Fruit fly (Drosophila melanogaster): ENCODE data around the gene eIF4E1.
A peak's percentile ranks its signal among the peaks of the same experiment; 100 is the strongest.

Gene eIF4E1

DNA sequence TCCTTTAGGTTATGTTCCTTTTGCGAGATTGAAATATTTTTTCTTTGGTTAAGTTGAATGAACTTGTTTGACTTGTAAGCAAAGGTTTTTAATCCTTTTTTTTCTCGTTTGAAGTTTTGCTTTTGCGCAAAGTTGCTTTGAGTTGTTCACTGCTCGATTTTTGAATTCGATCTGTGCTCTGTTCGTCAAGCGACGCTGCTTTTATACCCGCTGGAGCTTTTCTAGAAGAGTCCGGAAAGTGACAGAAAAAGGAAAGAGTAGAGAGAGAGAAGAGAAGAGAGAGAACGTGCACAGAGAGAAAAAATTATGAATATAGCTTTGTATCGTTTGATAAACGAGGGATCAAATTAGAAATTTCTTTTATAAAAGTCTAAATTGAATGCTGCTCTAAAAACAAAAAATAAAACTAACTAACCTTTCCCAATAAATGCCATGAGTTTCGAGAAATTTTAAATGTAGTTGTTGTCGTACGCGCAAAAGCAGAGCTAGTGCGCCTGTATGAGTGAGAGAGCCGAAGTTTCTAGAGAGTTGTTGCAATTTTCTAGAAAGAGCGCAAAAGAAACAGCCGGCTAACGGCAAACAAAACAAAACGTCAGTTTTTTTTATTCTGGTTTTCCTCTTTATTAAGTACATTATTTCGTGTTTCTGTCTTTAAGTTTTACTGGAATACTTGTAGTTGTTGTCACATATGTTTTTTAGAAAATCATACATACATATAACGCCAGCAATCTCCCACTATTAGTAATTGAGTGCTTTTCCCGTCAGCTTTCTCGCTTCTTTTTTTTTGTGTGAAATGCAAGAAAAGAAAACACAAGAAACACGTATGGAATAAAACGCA lies 24.8 kb downstream of the eIF4E1 start, which contains the start of gene Hsp26 (continued):
- TF ChIP-seq schlank (tag; optimal IDR thresholded peaks at IDR 0.05) (peak; percentile 8), kah (GFP tag; optimal IDR thresholded peaks at IDR 0.05) (peak; percentile 63), mam (GFP tag; optimal IDR thresholded peaks at IDR 0.05) (peak; percentile 85), CG30403 (GFP tag; optimal IDR thresholded peaks at IDR 0.05) (peak; percentile 89), MESR4 (GFP tag; optimal IDR thresholded peaks at IDR 0.05) (peak; percentile 3), ap (GFP tag; IDR thresholded peaks at IDR 0.05) (peak; percentile 83), GATAe (GFP tag; conservative IDR thresholded peaks at IDR 0.05) (0 out of 2 replicates have a peak, but pooled peaks have one; percentile 27), fd3F (GFP tag; optimal IDR thresholded peaks at IDR 0.05) (peak; percentile 67), ab (GFP tag; optimal IDR thresholded peaks at IDR 0.05) (no peak), Ptx1 (GFP tag; IDR thresholded peaks at IDR 0.05) (peak; percentile 87), CG13624 (GFP tag; optimal IDR thresholded peaks at IDR 0.05) (peak; percentile 87), CG10462 (GFP tag; optimal IDR thresholded peaks at IDR 0.05) (peak; percentile 72), tx (GFP tag; optimal IDR thresholded peaks at IDR 0.05) (peak; percentile 62), CG10321 (GFP tag; IDR thresholded peaks at IDR 0.05) (peak; percentile 24; the same call in 1 of the 2 replicates), Lim3 (GFP tag; IDR thresholded peaks at IDR 0.05) (no peak), Mad (GFP tag; optimal IDR thresholded peaks at IDR 0.05) (peak; percentile 61), jumu (GFP tag; optimal IDR thresholded peaks at IDR 0.05) (peak; percentile 74), crp (GFP tag; optimal IDR thresholded peaks at IDR 0.05) (peak; percentile 8 to 31), Abd-B (GFP tag; optimal IDR thresholded peaks at IDR 0.05) (peak; percentile 37), az2 (GFP tag; optimal IDR thresholded peaks at IDR 0.05) (peak; percentile 85), CoRest (tag; optimal IDR thresholded peaks at IDR 0.05) (peak; percentile 81), ftz-f1 (GFP tag; optimal IDR thresholded peaks at IDR 0.05) (no peak), Ets97D (GFP tag; optimal IDR thresholded peaks at IDR 0.05) (peak; percentile 46), CG1233 (GFP tag; optimal IDR thresholded peaks at IDR 0.05) (peak; percentile 78), dysf (GFP tag; IDR thresholded peaks at IDR 0.05) (peak; percentile 87), grn (GFP tag; optimal IDR thresholded peaks at IDR 0.05) (peak; percentile 18), NfI (GFP tag; optimal IDR thresholded peaks at IDR 0.05) (peak; percentile 77), CG6175 (GFP tag; IDR thresholded peaks at IDR 0.05) (no peak), Rfx (GFP tag; IDR thresholded peaks at IDR 0.05) (peak; percentile 83), CG9797 (GFP tag; optimal IDR thresholded peaks at IDR 0.05) (no peak), CG10431 (GFP tag; optimal IDR thresholded peaks at IDR 0.05) (no peak), CG31388 (GFP tag; optimal IDR thresholded peaks at IDR 0.05) (peak; percentile 21), CG10267 (tag; optimal IDR thresholded peaks at IDR 0.05) (peak; percentile 77), sd (tag; optimal IDR thresholded peaks at IDR 0.05) (peak; percentile 59), caup (GFP tag; optimal IDR thresholded peaks at IDR 0.05; ENCODE audit: severe bottlenecking) (peak; percentile 83), HLH54F (GFP tag; optimal IDR thresholded peaks at IDR 0.05) (peak; percentile 82), CG18262 (tag; optimal IDR thresholded peaks at IDR 0.05) (peak; percentile 86), p53 (GFP tag; optimal IDR thresholded peaks at IDR 0.05) (peak; percentile 63), rib (GFP tag; IDR thresholded peaks at IDR 0.05) (peak; percentile 75), CG10147 (GFP tag; optimal IDR thresholded peaks at IDR 0.05) (peak; percentile 74), CG16813 (GFP tag; IDR thresholded peaks at IDR 0.05; ENCODE audit: partially characterized antibody) (no peak), Oli (tag; optimal IDR thresholded peaks at IDR 0.05) (peak; percentile 86), ci (GFP tag; IDR thresholded peaks at IDR 0.05) (peak; percentile 96), crc (GFP tag; optimal IDR thresholded peaks at IDR 0.05) (peak; percentile 84), seq (GFP tag; IDR thresholded peaks at IDR 0.05) (peak; percentile 88), Bdp1 (GFP tag; optimal IDR thresholded peaks at IDR 0.05) (peak; percentile 70), CG4854 (GFP tag; optimal IDR thresholded peaks at IDR 0.05) (peak; percentile 58), CG9437 (GFP tag; optimal IDR thresholded peaks at IDR 0.05) (peak; percentile 74), CG15601 (tag; optimal IDR thresholded peaks at IDR 0.05) (peak; percentile 85)
